Worm (Caenorhabditis elegans) whole organism, L4/young adult: ENCODE data around the gene mec-14.

Source experiments
- W03F9.2 ChIP-seq: fragments of 150-350 bp; optimal IDR thresholded peaks from 2 replicates; lab custom pipeline; 2014; ENCODE audit warnings: missing biosample characterization, missing genetic modification characterization
- dao-5 ChIP-seq: sonication (generic microtip); optimal IDR thresholded peaks from 2 replicates; lab custom pipeline; 2016; ENCODE audit warnings: missing genotype, missing genetic modification characterization, moderate library complexity, missing compliant biosample characterization
- him-1 ChIP-seq: sonication (generic microtip); optimal IDR thresholded peaks from 2 replicates; lab custom pipeline; 2016; ENCODE audit warnings: missing genotype, missing genetic modification reagents, missing genetic modification characterization, missing compliant biosample characterization

ce11 chrIII:7232782-7233181, 40.0 kb upstream of the mec-14 start, which contains the start of gene adr-2:
- TF ChIP-seq him-1 (no peak), dao-5 (no peak), W03F9.2 (tag; lab: Kevin White, UChicago) (no peak)
